Fruit fly (Drosophila melanogaster) whole organism, embryonic: ENCODE results near the gene CG13364.

Experiments used
- ATbp ChIP-seq: fragments of 200-800 bp; sonication (Bioruptor generic); optimal IDR thresholded peaks from 2 replicates; lab custom pipeline; 2017; ENCODE audit warnings: missing biosample characterization, mild to moderate bottlenecking, missing genetic modification characterization, missing genetic modification reagents
- CG10431 ChIP-seq: fragments of 200-800 bp; sonication (Bioruptor generic); optimal IDR thresholded peaks from 3 replicates; lab custom pipeline; 2018; ENCODE audit warnings: missing biosample characterization, mild to moderate bottlenecking, missing genetic modification characterization
- CG12391 ChIP-seq: fragments of 200-800 bp; sonication (Bioruptor generic); optimal IDR thresholded peaks from 3 replicates; lab custom pipeline; 2018; ENCODE audit warnings: missing biosample characterization, mild to moderate bottlenecking, missing genetic modification characterization, moderate library complexity
- CG12769 ChIP-seq: fragments of 200-800 bp; sonication (Bioruptor generic); optimal IDR thresholded peaks from 2 replicates; lab custom pipeline; 2019; ENCODE audit warnings: missing biosample characterization, mild to moderate bottlenecking, missing genetic modification characterization, moderate library complexity
- CG13775 ChIP-seq: fragments of 200-800 bp; sonication (Bioruptor generic); optimal IDR thresholded peaks from 3 replicates; lab custom pipeline; 2017; ENCODE audit warnings: missing biosample characterization, mild to moderate bottlenecking, missing genetic modification characterization
- CG15011 ChIP-seq: fragments of 200-800 bp; sonication (Bioruptor generic); optimal IDR thresholded peaks from 3 replicates; lab custom pipeline; 2018; ENCODE audit warnings: missing biosample characterization, mild to moderate bottlenecking, missing genetic modification characterization
- CG16813 ChIP-seq: fragments of 200-800 bp; sonication (Bioruptor generic); IDR thresholded peaks from 3 replicates; pipeline ENCODE4 v1.3.6; 2022; ENCODE audit warnings: missing biosample characterization, missing genetic modification characterization; ENCODE audit not compliant: partially characterized antibody
- CG17802 ChIP-seq: fragments of 200-800 bp; sonication (Bioruptor generic); optimal IDR thresholded peaks from 2 replicates; lab custom pipeline; 2018; ENCODE audit warnings: missing biosample characterization, mild to moderate bottlenecking, missing genetic modification characterization, moderate library complexity
- CG18599 ChIP-seq: fragments of 200-800 bp; sonication (Bioruptor generic); optimal IDR thresholded peaks from 3 replicates; lab custom pipeline; 2017; ENCODE audit warnings: missing biosample characterization, missing genetic modification characterization, mild to moderate bottlenecking, moderate library complexity, missing genetic modification reagents
- CG2120 ChIP-seq: fragments of 200-800 bp; sonication (Bioruptor generic); optimal IDR thresholded peaks from 3 replicates; lab custom pipeline; 2016; ENCODE audit warnings: missing biosample characterization, missing genetic modification characterization
- CG2199 ChIP-seq: fragments of 200-800 bp; sonication (Bioruptor generic); IDR thresholded peaks from 3 replicates; pipeline ENCODE4 v1.3.6; 2022; ENCODE audit warnings: missing biosample characterization, missing genetic modification characterization
- CG32532 ChIP-seq: fragments of 200-800 bp; sonication (Bioruptor generic); IDR thresholded peaks from 2 replicates; pipeline ENCODE4 v1.3.6; 2022; ENCODE audit warnings: missing biosample characterization, missing genetic modification characterization
- CG33557 ChIP-seq: fragments of 200-800 bp; sonication (Bioruptor generic); optimal IDR thresholded peaks from 2 replicates; lab custom pipeline; 2019; ENCODE audit warnings: missing biosample characterization, mild to moderate bottlenecking, missing genetic modification characterization, moderate library complexity
- CG34376 ChIP-seq: fragments of 200-800 bp; sonication (Bioruptor generic); optimal IDR thresholded peaks from 2 replicates; lab custom pipeline; 2018; ENCODE audit warnings: missing biosample characterization, mild to moderate bottlenecking, missing genetic modification characterization
- CG43689 ChIP-seq: fragments of 200-800 bp; sonication (Bioruptor generic); IDR thresholded peaks from 2 replicates; pipeline ENCODE4 v1.3.6; 2022; ENCODE audit warnings: missing biosample characterization, missing genetic modification characterization
- CG4854 ChIP-seq: fragments of 200-800 bp; sonication (Bioruptor generic); optimal IDR thresholded peaks from 2 replicates; lab custom pipeline; 2016; ENCODE audit warnings: missing biosample characterization, missing genetic modification characterization, inconsistent platforms
- CG6813 ChIP-seq: fragments of 200-800 bp; sonication (Bioruptor generic); optimal IDR thresholded peaks from 2 replicates; lab custom pipeline; 2017; ENCODE audit warnings: missing biosample characterization, missing genetic modification characterization, mild to moderate bottlenecking, moderate library complexity, missing genetic modification reagents
- CG7357 ChIP-seq: fragments of 200-800 bp; sonication (Bioruptor generic); IDR thresholded peaks from 3 replicates; pipeline ENCODE4 v1.3.6; 2022; ENCODE audit warnings: missing biosample characterization, missing genetic modification characterization
- CG7839 ChIP-seq: fragments of 200-800 bp; sonication (Bioruptor generic); optimal IDR thresholded peaks from 3 replicates; lab custom pipeline; 2018; ENCODE audit warnings: missing biosample characterization, mild to moderate bottlenecking, missing genetic modification characterization, moderate library complexity
- CG7987 ChIP-seq: fragments of 200-800 bp; sonication (Bioruptor generic); optimal IDR thresholded peaks from 2 replicates; lab custom pipeline; 2018; ENCODE audit warnings: missing biosample characterization, mild to moderate bottlenecking, missing genetic modification characterization, moderate library complexity
- CG8281 ChIP-seq: fragments of 200-800 bp; sonication (Bioruptor generic); optimal IDR thresholded peaks from 2 replicates; lab custom pipeline; 2018; ENCODE audit warnings: missing biosample characterization, mild to moderate bottlenecking, missing genetic modification characterization, moderate library complexity
- CG8290 ChIP-seq, 3 experiments: fragments of 200-800 bp; sonication (Bioruptor generic); optimal IDR thresholded peaks; 2 replicates each; lab custom pipeline; 2016 to 2019; ENCODE audit warnings: missing biosample characterization in 3 of 3, missing genetic modification characterization in 3 of 3, mild to moderate bottlenecking in 2 of 3, moderate library complexity in 1 of 3
- CG9215 ChIP-seq: fragments of 200-800 bp; sonication (Bioruptor generic); IDR thresholded peaks from 2 replicates; pipeline ENCODE4 v1.3.6; 2022; ENCODE audit warnings: missing biosample characterization, missing genetic modification characterization
- Hmx ChIP-seq: fragments of 200-800 bp; sonication (Bioruptor generic); optimal IDR thresholded peaks from 2 replicates; lab custom pipeline; 2016; ENCODE audit warnings: missing biosample characterization, missing genetic modification characterization
- Hsf ChIP-seq: fragments of 200-800 bp; sonication (Bioruptor generic); optimal IDR thresholded peaks from 3 replicates; lab custom pipeline; 2016; ENCODE audit warnings: missing biosample characterization, missing genetic modification characterization
- NC2α ChIP-seq: fragments of 200-800 bp; sonication (Bioruptor generic); optimal IDR thresholded peaks from 2 replicates; lab custom pipeline; 2016; ENCODE audit warnings: missing biosample characterization, missing genetic modification characterization
- Trl ChIP-seq, 3 experiments: fragments of >200 bp in 2 of 3; fragments of 200-800 bp in 1 of 3; sonication (Bioruptor generic) in 1 of 3; optimal IDR thresholded peaks; 2 replicates in 1 of 3; 3 replicates in 2 of 3; lab custom pipeline; 2016 to 2017; ENCODE audit warnings: missing biosample characterization in 1 of 3, missing genetic modification characterization in 1 of 3
- ab ChIP-seq: fragments of 200-800 bp; sonication (Bioruptor generic); optimal IDR thresholded peaks from 2 replicates; lab custom pipeline; 2016; ENCODE audit warnings: missing biosample characterization, missing genetic modification characterization
- abd-A ChIP-seq: fragments of 200-800 bp; sonication (Bioruptor generic); optimal IDR thresholded peaks from 3 replicates; lab custom pipeline; 2019; ENCODE audit warnings: missing biosample characterization, mild to moderate bottlenecking, missing genetic modification characterization, moderate library complexity
- ac ChIP-seq: fragments of 200-800 bp; sonication (Bioruptor generic); optimal IDR thresholded peaks from 3 replicates; lab custom pipeline; 2017; ENCODE audit warnings: missing biosample characterization, mild to moderate bottlenecking, missing genetic modification characterization
- bowl ChIP-seq: fragments of 200-800 bp; sonication (Bioruptor generic); IDR thresholded peaks from 2 replicates; pipeline ENCODE4 v1.3.6; 2022; ENCODE audit warnings: missing biosample characterization, missing genetic modification characterization
- ci ChIP-seq: fragments of 200-800 bp; sonication (Bioruptor generic); IDR thresholded peaks from 3 replicates; pipeline ENCODE4 v1.3.6; 2022; ENCODE audit warnings: missing biosample characterization, missing genetic modification characterization
- eve ChIP-seq, 2 experiments: fragments of >200 bp; optimal IDR thresholded peaks; 2 replicates each; lab custom pipeline; 2017; ENCODE audit warnings: missing biosample characterization in 2 of 2, missing genetic modification characterization in 2 of 2
- gem ChIP-seq: fragments of 200-800 bp; sonication (Bioruptor generic); optimal IDR thresholded peaks from 2 replicates; lab custom pipeline; 2019; ENCODE audit warnings: missing biosample characterization, mild to moderate bottlenecking, missing genetic modification characterization, moderate library complexity
- grn ChIP-seq: fragments of 200-800 bp; sonication (Bioruptor generic); optimal IDR thresholded peaks from 3 replicates; lab custom pipeline; 2017; ENCODE audit warnings: missing biosample characterization, missing genetic modification characterization
- jumu ChIP-seq: fragments of 200-800 bp; sonication (Bioruptor generic); optimal IDR thresholded peaks from 3 replicates; lab custom pipeline; 2016; ENCODE audit warnings: missing biosample characterization, missing genetic modification characterization
- kay ChIP-seq: fragments of 200-800 bp; sonication (Bioruptor generic); optimal IDR thresholded peaks from 2 replicates; lab custom pipeline; 2016; ENCODE audit warnings: missing biosample characterization, missing genetic modification characterization
- lola ChIP-seq, 3 experiments: fragments of >200 bp in 2 of 3; fragments of 200-800 bp in 1 of 3; sonication (Bioruptor generic) in 1 of 3; optimal IDR thresholded peaks; 2 replicates each; lab custom pipeline; 2017 to 2019; ENCODE audit warnings: missing biosample characterization in 3 of 3, missing genetic modification characterization in 3 of 3, mild to moderate bottlenecking in 1 of 3, moderate library complexity in 1 of 3
- onecut ChIP-seq: fragments of 200-800 bp; sonication (Bioruptor generic); IDR thresholded peaks from 2 replicates; pipeline ENCODE4 v1.3.6; 2022; ENCODE audit warnings: missing biosample characterization, missing genetic modification characterization
- sens ChIP-seq: fragments of 200-800 bp; sonication (Bioruptor generic); peaks from one replicate; lab custom pipeline; 2016; ENCODE audit warnings: missing biosample characterization, missing genetic modification characterization
- sima ChIP-seq: fragments of 200-800 bp; sonication (Bioruptor generic); optimal IDR thresholded peaks from 2 replicates; lab custom pipeline; 2016; ENCODE audit warnings: missing biosample characterization, missing genetic modification characterization
- sisA ChIP-seq: fragments of 200-800 bp; sonication (Bioruptor generic); IDR thresholded peaks from 2 replicates; pipeline ENCODE4 v1.3.6; 2022; ENCODE audit warnings: missing biosample characterization, missing genetic modification characterization
- slbo ChIP-seq: fragments of 200-800 bp; sonication (Bioruptor generic); IDR thresholded peaks from 2 replicates; pipeline ENCODE4 v1.3.6; 2022; ENCODE audit warnings: missing biosample characterization, missing genetic modification characterization
- sqz ChIP-seq: fragments of 200-800 bp; sonication (Bioruptor generic); optimal IDR thresholded peaks from 3 replicates; lab custom pipeline; 2018; ENCODE audit warnings: missing biosample characterization, mild to moderate bottlenecking, missing genetic modification characterization
- tin ChIP-seq: fragments of 200-800 bp; sonication (Bioruptor generic); optimal IDR thresholded peaks from 3 replicates; lab custom pipeline; 2016; ENCODE audit warnings: missing biosample characterization, missing genetic modification characterization
- tio ChIP-seq: fragments of 200-800 bp; sonication (Bioruptor generic); optimal IDR thresholded peaks from 2 replicates; lab custom pipeline; 2017; ENCODE audit warnings: missing biosample characterization, missing genetic modification characterization, inconsistent platforms
- tna ChIP-seq: fragments of 200-800 bp; sonication (Bioruptor generic); IDR thresholded peaks from 2 replicates; pipeline ENCODE4 v1.3.6; 2022; ENCODE audit warnings: missing biosample characterization, missing genetic modification characterization; ENCODE audit not compliant: partially characterized antibody
- ttk ChIP-seq: fragments of 200-800 bp; sonication (Bioruptor generic); IDR thresholded peaks from 2 replicates; pipeline ENCODE4 v2.1.2; 2022; ENCODE audit warnings: missing biosample characterization, missing genetic modification characterization
- unpg ChIP-seq: fragments of 200-800 bp; sonication (Bioruptor generic); optimal IDR thresholded peaks from 3 replicates; lab custom pipeline; 2018; ENCODE audit warnings: missing biosample characterization, mild to moderate bottlenecking, missing genetic modification characterization, moderate library complexity
- zfh2 ChIP-seq: fragments of 200-800 bp; sonication (Bioruptor generic); optimal IDR thresholded peaks from 2 replicates; lab custom pipeline; 2016; ENCODE audit warnings: missing biosample characterization, missing genetic modification characterization

Gene CG13364

dm6 chrX:581825-582224 is 43.2 kb downstream of the CG13364 start, which contains the start of gene vnd (continued):
- TF ChIP-seq grn (GFP tag; lab: Kevin White, UChicago) (peak; percentile 9), ac (GFP tag; lab: Kevin White, UChicago) (peak; percentile 40), zfh2 (GFP tag; lab: Kevin White, UChicago) (no peak), sens (peak; percentile 85), sqz (GFP tag; lab: Kevin White, UChicago) (no peak), CG8290 (GFP tag; optimal IDR thresholded peaks at IDR 0.05; lab: Kevin White, UChicago) (no peak), CG8290 (tag; optimal IDR thresholded peaks at IDR 0.05; lab: Kevin White, UChicago) (peak in 1 of 2 experiments; percentile 47), bowl (no peak), CG8281 (tag; lab: Kevin White, UChicago) (no peak), CG34376 (GFP tag; lab: Kevin White, UChicago) (no peak), jumu (GFP tag; lab: Kevin White, UChicago) (no peak), CG4854 (GFP tag; lab: Kevin White, UChicago) (no peak), CG6813 (GFP tag; lab: Kevin White, UChicago) (peak; percentile 29), abd-A (tag; lab: Kevin White, UChicago) (no peak), CG43689 (GFP tag; lab: Robert Waterston, UW) (no peak), tio (GFP tag; lab: Kevin White, UChicago) (no peak), lola (GFP tag; optimal IDR thresholded peaks at IDR 0.05; lab: Kevin White, UChicago) (peak in 1 of 3 experiments; percentile 29), sima (GFP tag; lab: Kevin White, UChicago) (no peak), tna (no peak), CG7839 (tag; lab: Kevin White, UChicago) (no peak), CG13775 (GFP tag; lab: Kevin White, UChicago) (no peak), onecut (GFP tag; lab: Robert Waterston, UW) (0 out of 2 replicates have a peak, but pooled peaks have one; percentile 13), CG7987 (GFP tag; lab: Kevin White, UChicago) (no peak), CG9215 (GFP tag; lab: Robert Waterston, UW) (no peak), kay (GFP tag; lab: Kevin White, UChicago) (no peak), CG15011 (no peak), NC2α (GFP tag; lab: Kevin White, UChicago) (no peak), CG17802 (tag; lab: Kevin White, UChicago) (no peak), CG2199 (no peak), CG12391 (tag; lab: Kevin White, UChicago) (no peak), CG12769 (tag; lab: Kevin White, UChicago) (no peak), CG16813 (GFP tag; lab: Robert Waterston, UW) (no peak), sisA (GFP tag; lab: Robert Waterston, UW) (no peak), slbo (GFP tag; lab: Robert Waterston, UW) (no peak), Hsf (no peak), CG33557 (GFP tag; lab: Kevin White, UChicago) (peak; percentile 78), CG7357 (GFP tag; lab: Robert Waterston, UW) (no peak), ATbp (peak; percentile 33), ttk (GFP tag; lab: Robert Waterston, UW) (no peak), gem (tag; lab: Kevin White, UChicago) (no peak), ci (GFP tag; lab: Robert Waterston, UW) (0 out of 3 replicates have a peak, but pooled peaks have one; percentile 39), Trl (optimal IDR thresholded peaks at IDR 0.05; lab: Kevin White, UChicago) (no peak), Trl (GFP tag; optimal IDR thresholded peaks at IDR 0.05; lab: Kevin White, UChicago) (no peak), unpg (peak; percentile 16), CG18599 (no peak), CG10431 (GFP tag; lab: Kevin White, UChicago) (no peak), tin (GFP tag; lab: Kevin White, UChicago) (no peak), ab (GFP tag; lab: Kevin White, UChicago) (no peak), Hmx (GFP tag; lab: Kevin White, UChicago) (no peak), CG2120 (GFP tag; lab: Kevin White, UChicago) (no peak), eve (GFP tag; optimal IDR thresholded peaks at IDR 0.05; lab: Kevin White, UChicago) (no peak), CG32532 (GFP tag; lab: Robert Waterston, UW) (no peak)
